Fruit fly (Drosophila melanogaster): Measurements from ENCODE around the gene Hrb27C.
A peak's percentile ranks its signal among the peaks of the same experiment; 100 is the strongest.

DNA sequence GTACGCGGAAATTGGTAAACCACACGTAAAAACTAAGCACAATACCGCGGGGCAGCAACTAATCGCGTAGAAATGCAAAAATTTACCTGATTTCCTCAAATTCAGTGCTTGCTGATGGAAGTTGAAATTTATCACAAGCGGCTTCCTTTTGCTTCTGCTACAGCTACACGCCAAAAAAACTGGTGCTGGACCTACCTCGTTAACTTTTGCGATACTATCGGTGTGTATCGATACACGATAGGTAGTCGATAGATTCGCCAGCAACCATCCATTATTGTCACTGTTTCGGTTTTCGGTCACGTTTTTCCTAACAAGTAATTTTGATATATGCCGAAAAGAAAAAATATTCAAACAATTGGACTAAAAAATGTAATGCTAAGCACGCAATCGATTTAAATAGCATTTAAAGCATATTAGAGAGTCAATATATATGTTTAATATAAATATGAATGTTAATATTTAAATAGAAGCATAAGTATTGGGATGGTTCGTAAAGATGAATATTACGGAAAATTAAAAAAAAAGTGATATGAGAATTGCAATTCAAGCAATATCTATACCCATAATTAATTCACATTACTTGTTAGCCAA is 47.0 kb downstream of the Hrb27C start, which contains the start of gene Sumo:
- TF ChIP-seq OdsH (GFP tag; optimal IDR thresholded peaks at IDR 0.05) (peak; percentile 18), Sox14 (GFP tag; optimal IDR thresholded peaks at IDR 0.05) (no peak), fkh (GFP tag; optimal IDR thresholded peaks at IDR 0.05) (no peak), CG3032 (tag; optimal IDR thresholded peaks at IDR 0.05) (peak; percentile 21), Eip78C (GFP tag) (peak; percentile 14), CG15336 (GFP tag; IDR thresholded peaks at IDR 0.05) (no peak)
